Fruit fly (Drosophila melanogaster): Measurements from ENCODE around the gene CG2186.

Gene CG2186

DNA sequence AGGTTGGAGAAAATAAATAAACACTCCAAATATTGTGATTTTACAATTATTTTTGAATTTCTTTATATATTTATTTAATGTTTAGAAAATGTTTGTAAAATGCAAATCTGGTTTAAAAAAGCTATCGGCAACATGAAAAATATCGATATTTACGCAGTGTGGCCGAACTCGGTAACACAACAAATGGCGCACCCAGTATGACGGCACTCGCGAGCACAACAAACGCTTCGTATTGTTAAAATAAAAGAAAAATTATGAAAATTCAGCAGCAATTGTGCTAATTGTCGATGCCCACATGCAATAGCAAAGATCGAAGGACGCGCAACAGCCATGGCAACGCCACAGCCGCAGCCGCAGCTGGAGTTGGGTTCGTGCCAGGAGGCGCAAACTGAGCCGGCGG is 8.9 kb upstream of the CG2186 start, which contains the start of gene CG2202 (continued):
- TF ChIP-seq CG6654 (GFP tag; optimal IDR thresholded peaks at IDR 0.05) = no peak
- no peak for TF ChIP-seq CG5245 (GFP tag; optimal IDR thresholded peaks at IDR 0.05)
- TF ChIP-seq CG7556 (GFP tag; optimal IDR thresholded peaks at IDR 0.05) = no peak
- TF ChIP-seq CG11695 (GFP tag; IDR thresholded peaks at IDR 0.05) = no peak
- TF ChIP-seq jing (GFP tag; optimal IDR thresholded peaks at IDR 0.05) = no peak
- peak; percentile 65 for TF ChIP-seq CG9797 (GFP tag; optimal IDR thresholded peaks at IDR 0.05)
- peak; percentile 56 for TF ChIP-seq Dp (GFP tag; optimal IDR thresholded peaks at IDR 0.05)
- TF ChIP-seq dmrt11E (tag; optimal IDR thresholded peaks at IDR 0.05) = no peak
- TF ChIP-seq CG13296 (GFP tag; optimal IDR thresholded peaks at IDR 0.05) = no peak
- no peak for TF ChIP-seq abd-A (tag; optimal IDR thresholded peaks at IDR 0.05)
- TF ChIP-seq CG1832 (GFP tag; optimal IDR thresholded peaks at IDR 0.05) = no peak
- no peak for TF ChIP-seq cg (GFP tag; optimal IDR thresholded peaks at IDR 0.05)
- peak; percentile 44 for TF ChIP-seq CG2129 (GFP tag; IDR thresholded peaks at IDR 0.05; ENCODE audit: partially characterized antibody)
- no peak for TF ChIP-seq sqz (GFP tag; optimal IDR thresholded peaks at IDR 0.05)
- TF ChIP-seq Ets97D (GFP tag; optimal IDR thresholded peaks at IDR 0.05) = peak; percentile 16
- TF ChIP-seq twi (tag; optimal IDR thresholded peaks at IDR 0.05) = no peak
- no peak for TF ChIP-seq CG9437 (GFP tag; optimal IDR thresholded peaks at IDR 0.05)
- TF ChIP-seq CTCF (GFP tag; optimal IDR thresholded peaks at IDR 0.05) = peak; percentile 10
- no peak for TF ChIP-seq maf-S (GFP tag; optimal IDR thresholded peaks at IDR 0.05)
- no peak for TF ChIP-seq Tbp (GFP tag; optimal IDR thresholded peaks at IDR 0.05)
- no peak for TF ChIP-seq CG17359 (tag; optimal IDR thresholded peaks at IDR 0.05)
- TF ChIP-seq CG2712 (tag; optimal IDR thresholded peaks at IDR 0.05) = no peak
- no peak for TF ChIP-seq Eip74EF (GFP tag; optimal IDR thresholded peaks at IDR 0.05)
- TF ChIP-seq row (GFP tag; IDR thresholded peaks at IDR 0.05) = peak; percentile 62; the same call in 2 of the 3 replicates
- TF ChIP-seq vvl (GFP tag; IDR thresholded peaks at IDR 0.05) = no peak
- TF ChIP-seq CG11085 (GFP tag; IDR thresholded peaks at IDR 0.05) = no peak
- no peak for TF ChIP-seq CG10654 (GFP tag; optimal IDR thresholded peaks at IDR 0.05)
- no peak for TF ChIP-seq Chrac-16 (GFP tag; optimal IDR thresholded peaks at IDR 0.05)
- TF ChIP-seq CG7963 (GFP tag; IDR thresholded peaks at IDR 0.05; ENCODE audit: partially characterized antibody) = peak; percentile 64; the same call in 1 of the 3 replicates
- TF ChIP-seq CG12071 (GFP tag; optimal IDR thresholded peaks at IDR 0.05) = no peak
- no peak for TF ChIP-seq ac (GFP tag; optimal IDR thresholded peaks at IDR 0.05)
- no peak for TF ChIP-seq pfk (GFP tag; optimal IDR thresholded peaks at IDR 0.05)
- TF ChIP-seq fd64A (GFP tag; optimal IDR thresholded peaks at IDR 0.05) = no peak
- no peak for TF ChIP-seq CG9609 (GFP tag; optimal IDR thresholded peaks at IDR 0.05)
- no peak for TF ChIP-seq Dek (tag; optimal IDR thresholded peaks at IDR 0.05)
- TF ChIP-seq ase (GFP tag; IDR thresholded peaks at IDR 0.05) = no peak
- no peak for TF ChIP-seq CG7839 (tag; optimal IDR thresholded peaks at IDR 0.05)
- TF ChIP-seq tup (GFP tag; optimal IDR thresholded peaks at IDR 0.05) = no peak
- no peak for TF ChIP-seq Max (GFP tag; optimal IDR thresholded peaks at IDR 0.05)
- TF ChIP-seq CG10543 (GFP tag; optimal IDR thresholded peaks at IDR 0.05) = no peak
- peak; percentile 72 for TF ChIP-seq inv (GFP tag; IDR thresholded peaks at IDR 0.05; ENCODE audit: partially characterized antibody)
- peak; percentile 80 for TF ChIP-seq CG16813 (GFP tag; IDR thresholded peaks at IDR 0.05; ENCODE audit: partially characterized antibody)
- TF ChIP-seq Ada2b (GFP tag; IDR thresholded peaks at IDR 0.05) = no peak
- no peak for TF ChIP-seq CG9817 (tag; optimal IDR thresholded peaks at IDR 0.05)
- TF ChIP-seq CG1647 (GFP tag; optimal IDR thresholded peaks at IDR 0.05) = no peak
- TF ChIP-seq hkb (optimal IDR thresholded peaks at IDR 0.05) = no peak
- no peak for TF ChIP-seq hkb (GFP tag; IDR thresholded peaks at IDR 0.05)
- TF ChIP-seq CG8924 (tag; optimal IDR thresholded peaks at IDR 0.05) = peak; percentile 30
- TF ChIP-seq CG3726 (GFP tag; IDR thresholded peaks at IDR 0.05) = no peak
- no peak for TF ChIP-seq CG3163 (GFP tag; optimal IDR thresholded peaks at IDR 0.05)
- TF ChIP-seq danr (GFP tag; IDR thresholded peaks at IDR 0.05) = no peak
- no peak for TF ChIP-seq CG11456 (GFP tag; IDR thresholded peaks at IDR 0.05)

Measured in whole organism, embryonic.